Fruit fly (Drosophila melanogaster): ENCODE measurements around the gene dop.

DNA sequence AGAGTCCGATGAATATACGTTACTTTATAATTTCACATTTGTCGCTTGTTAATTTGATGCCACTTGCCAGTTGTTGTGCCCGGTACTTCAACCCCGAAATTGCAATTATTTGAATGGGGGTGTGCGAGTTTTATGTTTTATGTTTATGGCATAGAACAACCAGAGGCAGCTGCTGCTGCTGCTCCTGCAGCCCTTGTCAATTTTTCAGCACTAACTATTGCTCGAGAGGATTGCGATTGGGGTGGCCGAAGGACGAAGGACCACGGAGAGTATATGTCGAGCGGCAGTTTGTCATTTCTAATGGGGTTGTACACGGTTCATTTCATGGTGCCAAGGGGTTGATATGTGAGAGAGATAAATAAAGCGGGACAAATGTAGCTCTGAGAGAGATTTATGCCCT lies 58.3 kb downstream of the dop start:
- TF ChIP-seq CG1620 (GFP tag; optimal IDR thresholded peaks at IDR 0.05), result no peak
- TF ChIP-seq CG7101 (tag; optimal IDR thresholded peaks at IDR 0.05), result no peak
- no peak for TF ChIP-seq tj (GFP tag; optimal IDR thresholded peaks at IDR 0.05)
- TF ChIP-seq cic (GFP tag; optimal IDR thresholded peaks at IDR 0.05), result no peak
- no peak for TF ChIP-seq kay (GFP tag; ENCODE audit: borderline replicate concordance)
- no peak for TF ChIP-seq CG33017 (tag; optimal IDR thresholded peaks at IDR 0.05)
- no peak for TF ChIP-seq CG14711 (tag; optimal IDR thresholded peaks at IDR 0.05)
- TF ChIP-seq toe (GFP tag; optimal IDR thresholded peaks at IDR 0.05), result no peak
- no peak for TF ChIP-seq pad (GFP tag; optimal IDR thresholded peaks at IDR 0.05)
- no peak for TF ChIP-seq Clk (GFP tag; optimal IDR thresholded peaks at IDR 0.05)
- no peak for TF ChIP-seq bab1 (GFP tag; optimal IDR thresholded peaks at IDR 0.05)
- TF ChIP-seq Crg-1 (GFP tag; optimal IDR thresholded peaks at IDR 0.05), result no peak
